Worm (Caenorhabditis elegans) whole organism, L1 larva: Measurements from ENCODE around the gene F09E5.8.

Experiments used
- C04F5.9 ChIP-seq: sonication (generic microtip); optimal IDR thresholded peaks from 2 replicates; lab custom pipeline; 2016; ENCODE audit warnings: missing genetic modification characterization, missing compliant biosample characterization
- C34B4.2 ChIP-seq: sonication (generic microtip); optimal IDR thresholded peaks from 2 replicates; lab custom pipeline; 2017; ENCODE audit warnings: mild to moderate bottlenecking, missing genetic modification characterization, missing compliant biosample characterization
- aha-1 ChIP-seq: fragments of 150-350 bp; optimal IDR thresholded peaks from 2 replicates; lab custom pipeline; 2014; ENCODE audit warnings: missing biosample characterization, missing genetic modification characterization
- alr-1 ChIP-seq: fragments of 200-800 bp; sonication (Bioruptor generic); optimal IDR thresholded peaks from 2 replicates; lab custom pipeline; 2018; ENCODE audit warnings: borderline replicate concordance, mild to moderate bottlenecking, missing genetic modification characterization, missing compliant biosample characterization
- blmp-1 ChIP-seq: fragments of 150-350 bp; optimal IDR thresholded peaks from 2 replicates; lab custom pipeline; 2014; ENCODE audit warnings: missing biosample characterization, missing genetic modification characterization
- ceh-63 ChIP-seq: fragments of 200-800 bp; sonication (Bioruptor generic); optimal IDR thresholded peaks from 2 replicates; lab custom pipeline; 2018; ENCODE audit warnings: mild to moderate bottlenecking, missing genetic modification characterization, missing compliant biosample characterization
- ceh-8 ChIP-seq: fragments of 200-800 bp; sonication (Bioruptor generic); optimal IDR thresholded peaks from 2 replicates; lab custom pipeline; 2018; ENCODE audit warnings: mild to moderate bottlenecking, missing genetic modification characterization, moderate library complexity, missing compliant biosample characterization
- ceh-82 ChIP-seq, 3 experiments: fragments of 150-350 bp in 1 of 3; sonication (generic microtip) in 2 of 3; optimal IDR thresholded peaks; 2 replicates each; lab custom pipeline; 2014 to 2017; ENCODE audit warnings: missing biosample characterization in 3 of 3, missing genetic modification characterization in 3 of 3
- ceh-88 ChIP-seq: fragments of 200-800 bp; sonication (Bioruptor generic); IDR thresholded peaks from 2 replicates; pipeline ENCODE4 v1.3.6; 2022; ENCODE audit warnings: missing genetic modification characterization, missing compliant biosample characterization
- ceh-90 ChIP-seq: sonication (generic microtip); optimal IDR thresholded peaks from 2 replicates; lab custom pipeline; 2016; ENCODE audit warnings: missing genetic modification characterization, missing compliant biosample characterization
- ces-1 ChIP-seq: fragments of 150-350 bp; optimal IDR thresholded peaks from 2 replicates; lab custom pipeline; 2014; ENCODE audit warnings: missing biosample characterization, missing genetic modification reagents, missing genetic modification characterization
- dpl-1 ChIP-seq, 3 experiments: fragments of 150-350 bp in 2 of 3; sonication (generic microtip) in 1 of 3; optimal IDR thresholded peaks; 2 replicates each; lab custom pipeline; 2014 to 2017; ENCODE audit warnings: missing biosample characterization in 3 of 3, missing genetic modification characterization in 3 of 3, missing genetic modification reagents in 3 of 3
- efl-1 ChIP-seq, 4 experiments: fragments of 150-350 bp; optimal IDR thresholded peaks in 3 of 4; peaks in 1 of 4; 1 replicate in 1 of 4; 2 replicates in 3 of 4; lab custom pipeline; 2014; ENCODE audit warnings: missing biosample characterization in 2 of 4, missing genetic modification characterization in 2 of 4, missing genetic modification reagents in 2 of 4
- efl-3 ChIP-seq: fragments of 200-800 bp; sonication (Bioruptor generic); optimal IDR thresholded peaks from 2 replicates; lab custom pipeline; 2018; ENCODE audit warnings: mild to moderate bottlenecking, missing genetic modification characterization, missing compliant biosample characterization
- egl-13 ChIP-seq: sonication (generic microtip); optimal IDR thresholded peaks from 2 replicates; lab custom pipeline; 2016; ENCODE audit warnings: missing genotype, missing genetic modification reagents, missing genetic modification characterization, missing compliant biosample characterization
- egl-27 ChIP-seq, 2 experiments: fragments of 150-350 bp in 1 of 2; sonication (generic microtip); optimal IDR thresholded peaks; 3 replicates each; lab custom pipeline; 2017 to 2018; ENCODE audit warnings: missing biosample characterization in 2 of 2, missing genetic modification characterization in 2 of 2, missing genetic modification reagents in 2 of 2
- ets-5 ChIP-seq: fragments of 200-800 bp; sonication (Bioruptor generic); IDR thresholded peaks from 2 replicates; pipeline ENCODE4 v1.3.6; 2022; ENCODE audit warnings: missing genetic modification characterization, missing compliant biosample characterization
- fkh-4 ChIP-seq: sonication (generic microtip); optimal IDR thresholded peaks from 2 replicates; lab custom pipeline; 2016; ENCODE audit warnings: missing compliant biosample characterization, missing genetic modification characterization, borderline replicate concordance
- fos-1 ChIP-seq: fragments of 150-350 bp; optimal IDR thresholded peaks from 2 replicates; lab custom pipeline; 2014; ENCODE audit warnings: missing biosample characterization, missing genetic modification characterization
- hlh-17 ChIP-seq: fragments of 200-800 bp; sonication (Bioruptor generic); optimal IDR thresholded peaks from 2 replicates; lab custom pipeline; 2018; ENCODE audit warnings: missing genetic modification characterization, mild to moderate bottlenecking, missing compliant biosample characterization, moderate library complexity, borderline replicate concordance
- hlh-4 ChIP-seq: sonication (generic microtip); optimal IDR thresholded peaks from 2 replicates; lab custom pipeline; 2016; ENCODE audit warnings: mild to moderate bottlenecking, missing genetic modification characterization, missing compliant biosample characterization
- irx-1 ChIP-seq: sonication (generic microtip); optimal IDR thresholded peaks from 2 replicates; lab custom pipeline; 2016; ENCODE audit warnings: missing genetic modification characterization, missing compliant biosample characterization
- lin-13 ChIP-seq: fragments of 150-350 bp; optimal IDR thresholded peaks from 2 replicates; lab custom pipeline; 2014; ENCODE audit warnings: missing biosample characterization, missing genetic modification reagents, missing genetic modification characterization
- lsy-2 ChIP-seq, 2 experiments: fragments of 150-350 bp; optimal IDR thresholded peaks; 2 replicates each; lab custom pipeline; 2014; ENCODE audit warnings: missing biosample characterization in 2 of 2, missing genetic modification characterization in 2 of 2
- mab-9 ChIP-seq: fragments of 200-800 bp; sonication (Bioruptor generic); IDR thresholded peaks from 2 replicates; pipeline ENCODE4 v1.3.6; 2022; ENCODE audit warnings: missing genetic modification reagents, missing genetic modification characterization, missing compliant biosample characterization
- mdl-1 ChIP-seq, 2 experiments: fragments of 150-350 bp; optimal IDR thresholded peaks; 2 replicates each; lab custom pipeline; 2014 to 2017; ENCODE audit warnings: missing biosample characterization in 2 of 2, missing genetic modification characterization in 2 of 2, inconsistent platforms in 1 of 2
- mep-1 ChIP-seq: fragments of 150-350 bp; optimal IDR thresholded peaks from 2 replicates; lab custom pipeline; 2014; ENCODE audit warnings: missing biosample characterization, missing genetic modification characterization
- nhr-11 ChIP-seq: fragments of 150-350 bp; optimal IDR thresholded peaks from 2 replicates; lab custom pipeline; 2014; ENCODE audit warnings: missing biosample characterization, missing genetic modification characterization
- nhr-12 ChIP-seq: sonication (generic microtip); optimal IDR thresholded peaks from 2 replicates; lab custom pipeline; 2017; ENCODE audit warnings: missing biosample characterization, missing genetic modification characterization
- nhr-19 ChIP-seq: fragments of 200-800 bp; sonication (Bioruptor generic); conservative IDR thresholded peaks from 2 replicates; pipeline ENCODE4 v1.3.6; 2022; ENCODE audit warnings: missing genetic modification characterization, missing compliant biosample characterization
- nhr-20 ChIP-seq: sonication (generic microtip); optimal IDR thresholded peaks from 2 replicates; lab custom pipeline; 2016; ENCODE audit warnings: mild to moderate bottlenecking, missing genetic modification characterization, missing compliant biosample characterization
- nhr-84 ChIP-seq: sonication (generic microtip); optimal IDR thresholded peaks from 2 replicates; lab custom pipeline; 2017; ENCODE audit warnings: missing biosample characterization, missing genetic modification characterization
- nhr-85 ChIP-seq: sonication (generic microtip); peaks from one replicate; lab custom pipeline; 2016; ENCODE audit warnings: missing genetic modification characterization, inconsistent platforms, missing compliant biosample characterization
- pqm-1 ChIP-seq: sonication (generic microtip); optimal IDR thresholded peaks from 3 replicates; lab custom pipeline; 2017; ENCODE audit warnings: missing biosample characterization, missing genetic modification characterization
- snu-23 ChIP-seq: sonication (generic microtip); optimal IDR thresholded peaks from 2 replicates; lab custom pipeline; 2016; ENCODE audit warnings: missing genetic modification characterization, missing compliant biosample characterization
- sptf-1 ChIP-seq: fragments of 150-350 bp; optimal IDR thresholded peaks from 2 replicates; lab custom pipeline; 2014; ENCODE audit warnings: missing biosample characterization, missing genetic modification characterization
- swsn-7 ChIP-seq: sonication (generic microtip); optimal IDR thresholded peaks from 2 replicates; lab custom pipeline; 2016; ENCODE audit warnings: missing genetic modification characterization, missing compliant biosample characterization
- unc-62 ChIP-seq: fragments of 150-350 bp; optimal IDR thresholded peaks from 2 replicates; lab custom pipeline; 2014; ENCODE audit warnings: missing biosample characterization, missing genetic modification reagents, missing genetic modification characterization
- vab-15 ChIP-seq: sonication (generic microtip); optimal IDR thresholded peaks from 2 replicates; lab custom pipeline; 2017; ENCODE audit warnings: missing genotype, mild to moderate bottlenecking, missing genetic modification characterization, missing compliant biosample characterization
- ztf-11 ChIP-seq, 2 experiments: sonication (generic microtip); optimal IDR thresholded peaks; 2 replicates each; lab custom pipeline; 2016 to 2017; ENCODE audit warnings: missing genetic modification characterization in 2 of 2, missing biosample characterization in 1 of 2, missing compliant biosample characterization in 1 of 2
- ztf-4 ChIP-seq: fragments of 150-350 bp; optimal IDR thresholded peaks from 2 replicates; lab custom pipeline; 2014; ENCODE audit warnings: missing biosample characterization, missing genetic modification characterization

Gene F09E5.8

ce11 chrII:5384282-5384681 is 33.8 kb downstream of the F09E5.8 start:
- TF ChIP-seq irx-1 (tag; lab: Kevin White, UChicago) (no peak), mdl-1 (tag; optimal IDR thresholded peaks at IDR 0.05; lab: Kevin White, UChicago) (no peak), efl-1 (optimal IDR thresholded peaks at IDR 0.05; lab: Kevin White, UChicago) (no peak), efl-1 (GFP tag; optimal IDR thresholded peaks at IDR 0.05 in 1 of 2; lab: Kevin White, UChicago) (peak in 1 of 2 experiments; percentile 61)

DNA sequence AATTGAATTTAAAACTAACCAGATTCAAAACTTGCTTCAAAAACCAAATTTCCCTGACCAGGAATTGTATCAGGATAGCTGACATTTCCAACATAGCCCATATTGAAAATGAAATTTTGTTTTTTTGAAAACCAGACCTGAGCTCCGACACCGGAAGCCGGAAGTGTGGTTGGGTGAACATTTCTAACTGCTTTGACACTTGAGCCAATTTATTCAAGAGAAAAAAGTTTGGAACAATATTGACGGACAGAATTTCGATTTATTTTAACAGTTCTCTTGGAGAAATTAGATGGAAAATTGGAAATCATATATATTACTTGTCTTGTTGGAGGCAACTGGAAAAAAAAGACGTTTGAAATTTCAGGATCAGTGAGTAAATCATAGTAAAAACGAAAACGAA is 36.7 kb downstream of the F09E5.8 start, which contains the start of gene ccpp-6:
TSS of gene ccpp-6 (minus strand) at position 101 of the 400 bp plus-strand sequence.
- TF ChIP-seq efl-1 (optimal IDR thresholded peaks at IDR 0.05; lab: Kevin White, UChicago) (no peak), efl-1 (GFP tag; optimal IDR thresholded peaks at IDR 0.05 in 1 of 2; lab: Kevin White, UChicago) (peak in 1 of 2 experiments; percentile 3), nhr-11 (no peak), ztf-11 (tag; optimal IDR thresholded peaks at IDR 0.05; lab: Kevin White, UChicago) (no peak)

DNA sequence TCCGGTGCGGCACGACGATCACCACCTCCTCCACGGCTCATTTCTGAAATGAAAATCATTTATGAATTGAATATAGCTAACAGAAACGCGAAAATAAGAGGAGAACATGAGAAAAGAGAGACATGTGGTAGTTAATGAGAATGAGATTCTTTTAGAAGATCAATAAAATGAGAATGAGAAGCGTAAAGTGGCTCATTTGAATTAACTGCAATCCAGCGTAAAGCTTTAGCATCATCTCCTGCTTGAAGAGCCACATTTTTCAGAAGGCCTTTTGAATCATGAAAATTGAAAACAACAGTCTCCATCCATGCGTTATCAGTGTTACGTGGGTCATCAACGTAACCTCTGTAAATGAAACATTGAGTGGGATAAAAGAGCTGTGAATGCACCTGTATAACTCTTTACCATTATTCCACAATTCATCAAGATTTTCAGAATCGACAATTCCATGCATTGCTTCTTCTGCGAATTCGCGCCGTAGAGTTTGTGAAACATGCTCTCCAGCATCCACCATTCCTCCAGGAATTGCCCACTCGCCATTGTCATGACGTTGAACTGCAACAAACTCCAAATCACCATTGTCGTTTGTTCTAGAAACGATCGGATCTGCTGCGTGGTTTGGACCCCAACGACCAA is 38.4 kb downstream of the F09E5.8 start, which contains the start of gene rsp-4:
TSS of gene rsp-4 (minus strand) at position 51 of the 636 bp plus-strand sequence.
- TF ChIP-seq nhr-85 (tag; lab: Kevin White, UChicago), result peak; percentile 29
- no peak for TF ChIP-seq ces-1 (GFP tag; lab: Kevin White, UChicago)
- no peak for TF ChIP-seq ceh-90 (tag; lab: Kevin White, UChicago)
- TF ChIP-seq snu-23 (GFP tag; lab: Kevin White, UChicago), result no peak
- TF ChIP-seq ceh-63 (GFP tag; lab: Kevin White, UChicago), result peak; percentile 16
- no peak for TF ChIP-seq fos-1 (tag; lab: Kevin White, UChicago)
- no peak for TF ChIP-seq efl-1 (optimal IDR thresholded peaks at IDR 0.05; lab: Kevin White, UChicago)
- peak in 1 of 2 experiments; percentile 4 for TF ChIP-seq efl-1 (GFP tag; optimal IDR thresholded peaks at IDR 0.05 in 1 of 2; lab: Kevin White, UChicago)
- TF ChIP-seq irx-1 (tag; lab: Kevin White, UChicago), result no peak
- no peak for TF ChIP-seq hlh-4 (tag; lab: Kevin White, UChicago)
- TF ChIP-seq ztf-4 (tag; lab: Kevin White, UChicago), result no peak
- TF ChIP-seq sptf-1 (tag; lab: Kevin White, UChicago), result no peak
- no peak for TF ChIP-seq mep-1 (tag; lab: Kevin White, UChicago)
- TF ChIP-seq efl-3 (GFP tag; lab: Kevin White, UChicago), result no peak
- no peak for TF ChIP-seq lsy-2 (tag; optimal IDR thresholded peaks at IDR 0.05; lab: Kevin White, UChicago)
- TF ChIP-seq hlh-17 (GFP tag; lab: Kevin White, UChicago), result no peak
- TF ChIP-seq egl-27 (tag; optimal IDR thresholded peaks at IDR 0.05; lab: Kevin White, UChicago), result no peak
- no peak for TF ChIP-seq C04F5.9 (tag; lab: Kevin White, UChicago)

ce11 chrII:5389831-5390323 is 39.4 kb downstream of the F09E5.8 start, which contains the start of gene ndx-6:
TSS of gene ndx-6 (minus strand) at chrII:5389881.
- no peak for TF ChIP-seq fkh-4 (tag; lab: Kevin White, UChicago)
- peak; percentile 64 for TF ChIP-seq nhr-11
- TF ChIP-seq vab-15 (tag; lab: Kevin White, UChicago), result no peak
- no peak for TF ChIP-seq ets-5 (GFP tag; lab: Robert Waterston, UW)
- peak; percentile 87 for TF ChIP-seq nhr-19 (GFP tag; lab: Robert Waterston, UW)
- peak; percentile 92 to 99 for TF ChIP-seq efl-1 (optimal IDR thresholded peaks at IDR 0.05; lab: Kevin White, UChicago)
- peak; percentile 98 to 100 for TF ChIP-seq efl-1 (GFP tag; optimal IDR thresholded peaks at IDR 0.05 in 1 of 2; lab: Kevin White, UChicago)
- TF ChIP-seq nhr-12 (tag; lab: Kevin White, UChicago), result no peak
- peak in 1 of 2 experiments; percentile 27 for TF ChIP-seq ztf-11 (tag; optimal IDR thresholded peaks at IDR 0.05; lab: Kevin White, UChicago)
- no peak for TF ChIP-seq sptf-1 (tag; lab: Kevin White, UChicago)
- TF ChIP-seq mep-1 (tag; lab: Kevin White, UChicago), result peak; percentile 92
- TF ChIP-seq alr-1 (tag; lab: Kevin White, UChicago), result no peak
- TF ChIP-seq lin-13, result peak; percentile 77
- peak; percentile 81 for TF ChIP-seq blmp-1 (tag; lab: Kevin White, UChicago)
- peak; percentile 47 for TF ChIP-seq irx-1 (tag; lab: Kevin White, UChicago)
- peak; percentile 99 for TF ChIP-seq dpl-1 (GFP tag; optimal IDR thresholded peaks at IDR 0.05; lab: Kevin White, UChicago)
- no peak for TF ChIP-seq nhr-84 (tag; lab: Kevin White, UChicago)
- TF ChIP-seq nhr-20 (tag; lab: Kevin White, UChicago), result peak; percentile 91
- TF ChIP-seq pqm-1 (tag; lab: Kevin White, UChicago), result no peak
- TF ChIP-seq swsn-7, result peak; percentile 87
- peak; percentile 39; the same call in 1 of the 2 replicates for TF ChIP-seq mab-9
- TF ChIP-seq C34B4.2 (tag; lab: Kevin White, UChicago), result no peak
- TF ChIP-seq ceh-88 (GFP tag; lab: Robert Waterston, UW), result no peak
- no peak for TF ChIP-seq egl-27 (tag; optimal IDR thresholded peaks at IDR 0.05; lab: Kevin White, UChicago)
- TF ChIP-seq ceh-8 (GFP tag; lab: Kevin White, UChicago), result no peak
- no peak for TF ChIP-seq unc-62 (GFP tag; lab: Kevin White, UChicago)
- TF ChIP-seq nhr-85 (tag; lab: Kevin White, UChicago), result peak; percentile 93
- TF ChIP-seq egl-13 (tag; lab: Kevin White, UChicago), result peak; percentile 64
- peak; percentile 81 to 88 (median 84) for TF ChIP-seq ceh-82 (tag; optimal IDR thresholded peaks at IDR 0.05; lab: Kevin White, UChicago)
- peak; percentile 76 for TF ChIP-seq ztf-4 (tag; lab: Kevin White, UChicago)
- no peak for TF ChIP-seq aha-1
